Fruit fly (Drosophila melanogaster) whole organism, embryonic: ENCODE measurements around the gene Ns1.

Source experiments
- CG12155 ChIP-seq: fragments of 200-800 bp; sonication (Bioruptor generic); optimal IDR thresholded peaks from 3 replicates; lab custom pipeline; 2016; ENCODE audit warnings: missing biosample characterization, missing genetic modification characterization
- CG12391 ChIP-seq: fragments of 200-800 bp; sonication (Bioruptor generic); optimal IDR thresholded peaks from 3 replicates; lab custom pipeline; 2018; ENCODE audit warnings: missing biosample characterization, mild to moderate bottlenecking, missing genetic modification characterization, moderate library complexity
- CG12744 ChIP-seq: fragments of 200-800 bp; sonication (Bioruptor generic); optimal IDR thresholded peaks from 2 replicates; lab custom pipeline; 2016; ENCODE audit warnings: missing biosample characterization, missing genetic modification characterization
- CG13775 ChIP-seq: fragments of 200-800 bp; sonication (Bioruptor generic); optimal IDR thresholded peaks from 3 replicates; lab custom pipeline; 2017; ENCODE audit warnings: missing biosample characterization, mild to moderate bottlenecking, missing genetic modification characterization
- CG14050 ChIP-seq: fragments of 200-800 bp; sonication (Bioruptor generic); IDR thresholded peaks from 3 replicates; pipeline ENCODE4 v1.3.6; 2022; ENCODE audit warnings: missing biosample characterization, missing genetic modification characterization
- CG14710 ChIP-seq: fragments of 200-800 bp; sonication (Bioruptor generic); optimal IDR thresholded peaks from 3 replicates; lab custom pipeline; 2019; ENCODE audit warnings: missing biosample characterization, mild to moderate bottlenecking, missing genetic modification characterization, moderate library complexity
- CG14965 ChIP-seq: fragments of 200-800 bp; sonication (Bioruptor generic); optimal IDR thresholded peaks from 2 replicates; lab custom pipeline; 2016; ENCODE audit warnings: missing biosample characterization, missing genetic modification characterization, borderline replicate concordance
- CG15011 ChIP-seq: fragments of 200-800 bp; sonication (Bioruptor generic); optimal IDR thresholded peaks from 3 replicates; lab custom pipeline; 2018; ENCODE audit warnings: missing biosample characterization, mild to moderate bottlenecking, missing genetic modification characterization
- CG1603 ChIP-seq: fragments of 200-800 bp; sonication (Bioruptor generic); optimal IDR thresholded peaks from 2 replicates; lab custom pipeline; 2019; ENCODE audit warnings: missing biosample characterization, mild to moderate bottlenecking, missing genetic modification characterization, moderate library complexity
- CG17802 ChIP-seq: fragments of 200-800 bp; sonication (Bioruptor generic); optimal IDR thresholded peaks from 2 replicates; lab custom pipeline; 2018; ENCODE audit warnings: missing biosample characterization, mild to moderate bottlenecking, missing genetic modification characterization, moderate library complexity
- CG30020 ChIP-seq: fragments of 200-800 bp; optimal IDR thresholded peaks from 2 replicates; lab custom pipeline; 2019; ENCODE audit warnings: missing biosample characterization, mild to moderate bottlenecking, missing genetic modification characterization, moderate library complexity
- CG4282 ChIP-seq: fragments of 200-800 bp; sonication (Bioruptor generic); optimal IDR thresholded peaks from 2 replicates; lab custom pipeline; 2016; ENCODE audit warnings: missing biosample characterization, missing genetic modification characterization
- CG6791 ChIP-seq: fragments of 200-800 bp; sonication (Bioruptor generic); IDR thresholded peaks from 3 replicates; pipeline ENCODE4 v1.3.6; 2022; ENCODE audit warnings: missing biosample characterization, missing genetic modification characterization; ENCODE audit not compliant: partially characterized antibody
- CG7745 ChIP-seq: fragments of 200-800 bp; sonication (Bioruptor generic); optimal IDR thresholded peaks from 2 replicates; lab custom pipeline; 2018; ENCODE audit warnings: missing biosample characterization, mild to moderate bottlenecking, missing genetic modification characterization, moderate library complexity
- CG8290 ChIP-seq, 3 experiments: fragments of 200-800 bp; sonication (Bioruptor generic); optimal IDR thresholded peaks; 2 replicates each; lab custom pipeline; 2016 to 2019; ENCODE audit warnings: missing biosample characterization in 3 of 3, missing genetic modification characterization in 3 of 3, mild to moderate bottlenecking in 2 of 3, moderate library complexity in 1 of 3
- CG8388 ChIP-seq: fragments of 200-800 bp; sonication (Bioruptor generic); optimal IDR thresholded peaks from 2 replicates; lab custom pipeline; 2019; ENCODE audit warnings: missing biosample characterization, mild to moderate bottlenecking, missing genetic modification characterization, moderate library complexity
- CG8924 ChIP-seq: fragments of 200-800 bp; optimal IDR thresholded peaks from 3 replicates; lab custom pipeline; 2019; ENCODE audit warnings: missing biosample characterization, mild to moderate bottlenecking, missing genetic modification characterization, moderate library complexity
- CG9437 ChIP-seq: fragments of 200-800 bp; sonication (Bioruptor generic); optimal IDR thresholded peaks from 2 replicates; lab custom pipeline; 2018; ENCODE audit warnings: missing biosample characterization, mild to moderate bottlenecking, missing genetic modification characterization
- D19B ChIP-seq: fragments of 200-800 bp; sonication (Bioruptor generic); optimal IDR thresholded peaks from 2 replicates; lab custom pipeline; 2017; ENCODE audit warnings: missing biosample characterization, mild to moderate bottlenecking, missing genetic modification characterization
- Doc2 ChIP-seq: fragments of 200-800 bp; sonication (Bioruptor generic); IDR thresholded peaks from 2 replicates; pipeline ENCODE4 v1.3.6; 2022; ENCODE audit warnings: missing biosample characterization, missing genetic modification characterization
- Hsf ChIP-seq: fragments of 200-800 bp; sonication (Bioruptor generic); optimal IDR thresholded peaks from 3 replicates; lab custom pipeline; 2016; ENCODE audit warnings: missing biosample characterization, missing genetic modification characterization
- Med ChIP-seq: fragments of 200-800 bp; sonication (Bioruptor generic); peaks from one replicate; lab custom pipeline; 2016; ENCODE audit warnings: missing biosample characterization, missing genetic modification characterization, mild to moderate bottlenecking, inconsistent platforms, moderate library complexity
- Nf-YB ChIP-seq: fragments of 200-800 bp; sonication (Bioruptor generic); optimal IDR thresholded peaks from 3 replicates; lab custom pipeline; 2019; ENCODE audit warnings: missing biosample characterization, mild to moderate bottlenecking, missing genetic modification characterization, moderate library complexity
- Opbp ChIP-seq: fragments of 200-800 bp; sonication (Bioruptor generic); IDR thresholded peaks from 3 replicates; pipeline ENCODE4 v1.3.6; 2022; ENCODE audit warnings: missing biosample characterization, missing genetic modification characterization; ENCODE audit not compliant: partially characterized antibody
- PHDP ChIP-seq: fragments of 200-800 bp; sonication (Bioruptor generic); optimal IDR thresholded peaks from 3 replicates; lab custom pipeline; 2018; ENCODE audit warnings: missing biosample characterization, mild to moderate bottlenecking, missing genetic modification characterization, moderate library complexity
- Rx ChIP-seq: fragments of 200-800 bp; sonication (Bioruptor generic); IDR thresholded peaks from 2 replicates; pipeline ENCODE4 v1.3.6; 2022; ENCODE audit warnings: missing biosample characterization, missing genetic modification characterization
- ato ChIP-seq: fragments of 200-800 bp; sonication (Bioruptor generic); IDR thresholded peaks from 2 replicates; pipeline ENCODE4 v1.3.6; 2022; ENCODE audit warnings: missing biosample characterization, missing genetic modification characterization; ENCODE audit not compliant: partially characterized antibody
- cad ChIP-seq: fragments of >200 bp; optimal IDR thresholded peaks from 2 replicates; lab custom pipeline; 2017; ENCODE audit warnings: missing biosample characterization, missing genetic modification characterization
- dimm ChIP-seq: fragments of 200-800 bp; sonication (Bioruptor generic); IDR thresholded peaks from 2 replicates; pipeline ENCODE4 v1.3.6; 2022; ENCODE audit warnings: missing biosample characterization, missing genetic modification characterization
- dpn ChIP-seq, 2 experiments: fragments of 200-800 bp; sonication (Bioruptor generic); optimal IDR thresholded peaks; 3 replicates each; lab custom pipeline; 2016; ENCODE audit warnings: missing biosample characterization in 2 of 2, missing genetic modification characterization in 2 of 2
- fd3F ChIP-seq: fragments of 200-800 bp; sonication (Bioruptor generic); optimal IDR thresholded peaks from 2 replicates; lab custom pipeline; 2018; ENCODE audit warnings: missing biosample characterization, mild to moderate bottlenecking, missing genetic modification characterization, moderate library complexity
- fd64A ChIP-seq: fragments of 200-800 bp; sonication (Bioruptor generic); optimal IDR thresholded peaks from 3 replicates; lab custom pipeline; 2018; ENCODE audit warnings: missing biosample characterization, mild to moderate bottlenecking, missing genetic modification characterization
- gem ChIP-seq: fragments of 200-800 bp; sonication (Bioruptor generic); optimal IDR thresholded peaks from 2 replicates; lab custom pipeline; 2019; ENCODE audit warnings: missing biosample characterization, mild to moderate bottlenecking, missing genetic modification characterization, moderate library complexity
- gro ChIP-seq: fragments of 200-800 bp; sonication (Bioruptor generic); optimal IDR thresholded peaks from 2 replicates; lab custom pipeline; 2016; ENCODE audit warnings: missing biosample characterization, missing genetic modification characterization
- kah ChIP-seq: fragments of 200-800 bp; sonication (Bioruptor generic); optimal IDR thresholded peaks from 2 replicates; lab custom pipeline; 2018; ENCODE audit warnings: missing biosample characterization, mild to moderate bottlenecking, missing genetic modification characterization
- ken ChIP-seq: fragments of 200-800 bp; sonication (Bioruptor generic); IDR thresholded peaks from 3 replicates; pipeline ENCODE4 v1.3.6; 2022; ENCODE audit warnings: missing biosample characterization, missing genetic modification characterization
- klu ChIP-seq: fragments of 200-800 bp; sonication (Bioruptor generic); IDR thresholded peaks from 2 replicates; pipeline ENCODE4 v1.3.6; 2022; ENCODE audit warnings: missing biosample characterization, missing genetic modification characterization
- lola ChIP-seq, 3 experiments: fragments of >200 bp in 2 of 3; fragments of 200-800 bp in 1 of 3; sonication (Bioruptor generic) in 1 of 3; optimal IDR thresholded peaks; 2 replicates each; lab custom pipeline; 2017 to 2019; ENCODE audit warnings: missing biosample characterization in 3 of 3, missing genetic modification characterization in 3 of 3, mild to moderate bottlenecking in 1 of 3, moderate library complexity in 1 of 3
- pnt ChIP-seq: fragments of 200-800 bp; sonication (Bioruptor generic); optimal IDR thresholded peaks from 3 replicates; lab custom pipeline; 2016; ENCODE audit warnings: missing biosample characterization, missing genetic modification characterization
- row ChIP-seq: fragments of 200-800 bp; sonication (Bioruptor generic); IDR thresholded peaks from 3 replicates; pipeline ENCODE4 v1.3.6; 2022; ENCODE audit warnings: missing biosample characterization, missing genetic modification characterization
- salm ChIP-seq: fragments of 200-800 bp; sonication (Bioruptor generic); optimal IDR thresholded peaks from 2 replicates; lab custom pipeline; 2018; ENCODE audit warnings: missing biosample characterization, mild to moderate bottlenecking, missing genetic modification characterization
- schlank ChIP-seq: fragments of 200-800 bp; sonication (Bioruptor generic); optimal IDR thresholded peaks from 2 replicates; lab custom pipeline; 2018; ENCODE audit warnings: missing biosample characterization, mild to moderate bottlenecking, missing genetic modification characterization
- slp2 ChIP-seq: fragments of 200-800 bp; sonication (Bioruptor generic); optimal IDR thresholded peaks from 2 replicates; lab custom pipeline; 2016; ENCODE audit warnings: missing biosample characterization, missing genetic modification characterization
- stwl ChIP-seq: fragments of 200-800 bp; sonication (Bioruptor generic); optimal IDR thresholded peaks from 3 replicates; lab custom pipeline; 2018; ENCODE audit warnings: missing biosample characterization, mild to moderate bottlenecking, missing genetic modification characterization, moderate library complexity
- unc-4 ChIP-seq: fragments of 200-800 bp; sonication (Bioruptor generic); IDR thresholded peaks from 2 replicates; pipeline ENCODE4 v1.3.6; 2022; ENCODE audit warnings: missing biosample characterization, missing genetic modification characterization; ENCODE audit not compliant: partially characterized antibody
- wor ChIP-seq: fragments of 200-800 bp; sonication (Bioruptor generic); IDR thresholded peaks from 2 replicates; pipeline ENCODE4 v1.3.6; 2022; ENCODE audit warnings: missing biosample characterization, missing genetic modification characterization
- yki ChIP-seq: fragments of >200 bp; optimal IDR thresholded peaks from 3 replicates; lab custom pipeline; 2018

Ns1 gene

DNA sequence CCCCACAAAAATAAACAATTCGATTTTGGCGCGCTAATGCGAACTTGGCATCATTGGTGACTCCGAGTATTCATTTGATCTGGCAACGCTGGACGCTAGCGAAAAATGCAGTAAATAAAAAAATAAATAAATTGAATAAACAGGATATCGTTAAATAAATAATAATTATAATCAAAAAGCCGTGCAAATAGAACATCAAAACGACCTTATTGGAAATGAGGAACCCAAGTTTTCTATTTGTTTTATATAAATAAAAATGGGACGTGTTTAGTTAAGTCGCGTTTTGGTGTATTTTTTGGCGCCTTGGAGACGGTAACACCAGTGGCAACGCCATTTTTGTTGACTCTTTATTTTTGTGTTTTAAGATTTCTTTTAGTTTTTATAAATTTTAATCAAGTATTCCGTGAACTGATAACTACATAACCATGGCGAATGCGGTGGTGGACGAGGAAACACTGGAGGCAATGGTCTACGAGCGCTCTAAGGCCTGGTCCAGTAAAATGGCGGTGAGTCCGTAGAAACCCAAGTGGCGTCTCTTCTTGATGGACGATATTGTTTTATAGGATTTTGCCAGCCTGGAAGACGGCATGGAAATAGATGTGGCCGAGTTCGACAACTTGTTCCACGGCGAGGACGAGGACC lies 15.6 kb upstream of the Ns1 start, which contains the start of gene cal1 (continued):
- TF ChIP-seq kah (GFP tag; lab: Kevin White, UChicago) = no peak
- TF ChIP-seq klu (GFP tag; lab: Robert Waterston, UW) = no peak
- no peak for TF ChIP-seq Doc2 (GFP tag; lab: Robert Waterston, UW)
- no peak for TF ChIP-seq fd3F (GFP tag; lab: Kevin White, UChicago)
- TF ChIP-seq CG17802 = no peak
- TF ChIP-seq dimm (GFP tag; lab: Robert Waterston, UW) = no peak
- peak; percentile 40 for TF ChIP-seq stwl (tag; lab: Kevin White, UChicago)
- no peak for TF ChIP-seq CG14965 (GFP tag; lab: Kevin White, UChicago)
- TF ChIP-seq CG4282 (GFP tag; lab: Kevin White, UChicago) = no peak
- TF ChIP-seq cad (GFP tag; lab: Kevin White, UChicago) = no peak
- TF ChIP-seq salm = no peak
- no peak for TF ChIP-seq CG8290 (GFP tag; optimal IDR thresholded peaks at IDR 0.05; lab: Kevin White, UChicago)
- no peak for TF ChIP-seq CG8290 (tag; optimal IDR thresholded peaks at IDR 0.05; lab: Kevin White, UChicago)
- no peak for TF ChIP-seq gro
- TF ChIP-seq gem = no peak
- TF ChIP-seq fd64A (GFP tag; lab: Kevin White, UChicago) = no peak

DNA sequence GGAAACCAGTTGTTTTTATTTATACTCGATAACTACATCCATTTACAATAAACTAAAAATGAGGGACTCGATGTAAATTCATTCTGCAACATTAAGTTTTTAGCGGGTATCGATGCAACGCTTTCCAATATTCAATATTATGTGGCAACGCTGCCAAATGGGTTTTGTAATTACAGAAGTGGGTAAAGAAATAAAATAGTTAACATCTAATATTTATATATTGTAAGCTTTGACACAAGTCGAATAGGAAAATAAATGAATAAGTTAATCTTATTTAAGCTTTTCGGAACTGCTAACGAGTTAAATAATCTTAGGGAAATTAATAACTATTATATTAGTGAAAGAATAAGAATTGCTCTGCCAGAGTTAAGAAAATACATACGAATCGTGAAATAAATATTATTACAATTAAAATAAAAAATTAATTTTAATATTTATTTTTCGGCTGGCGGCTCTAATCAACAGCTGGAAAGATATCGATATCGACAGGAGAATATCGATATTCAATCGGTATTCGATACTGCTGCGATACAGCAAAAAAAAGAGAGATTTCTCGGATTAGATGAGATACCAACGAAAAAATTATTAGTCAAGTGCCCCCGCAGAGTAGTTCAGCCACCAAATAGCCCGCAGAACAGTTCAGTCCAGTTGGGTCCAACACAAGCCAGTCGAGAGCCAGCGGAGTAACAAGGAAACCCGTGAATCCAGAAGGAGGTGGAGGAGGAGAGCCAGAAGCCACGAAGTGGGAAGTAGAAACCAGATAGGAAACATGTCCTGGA lies 12.7 kb upstream of the Ns1 start, which contains the start of gene GckIII:
TSS of gene GckIII (plus strand) at position 485 of the 779 bp plus-strand sequence.
- TF ChIP-seq CG7745 (tag; lab: Kevin White, UChicago) (peak; percentile 5), Nf-YB (GFP tag; lab: Kevin White, UChicago) (no peak), dpn (GFP tag; optimal IDR thresholded peaks at IDR 0.05; lab: Kevin White, UChicago) (no peak), ken (no peak), CG12744 (GFP tag; lab: Kevin White, UChicago) (no peak), CG9437 (no peak), CG30020 (tag; lab: Kevin White, UChicago) (peak; percentile 16), schlank (tag; lab: Kevin White, UChicago) (no peak), yki (lab: Kevin White, UChicago) (no peak), slp2 (GFP tag; lab: Kevin White, UChicago) (no peak), CG14050 (GFP tag; lab: Robert Waterston, UW) (no peak), CG13775 (GFP tag; lab: Kevin White, UChicago) (no peak), wor (no peak), Doc2 (GFP tag; lab: Robert Waterston, UW) (no peak), ato (GFP tag; lab: Robert Waterston, UW) (peak; percentile 37), Rx (no peak), CG14710 (tag; lab: Kevin White, UChicago) (peak; percentile 62), CG6791 (GFP tag; lab: Robert Waterston, UW) (peak; percentile 87), Hsf (GFP tag; lab: Kevin White, UChicago) (no peak), lola (GFP tag; optimal IDR thresholded peaks at IDR 0.05; lab: Kevin White, UChicago) (no peak), CG15011 (GFP tag; lab: Kevin White, UChicago) (no peak), unc-4 (GFP tag; lab: Robert Waterston, UW) (peak; percentile 91), CG8924 (tag; lab: Kevin White, UChicago) (peak; percentile 32), PHDP (no peak), pnt (GFP tag; lab: Kevin White, UChicago) (no peak), CG12391 (tag; lab: Kevin White, UChicago) (peak; percentile 26), CG12155 (GFP tag; lab: Kevin White, UChicago) (no peak), row (0 out of 3 replicates have a peak, but pooled peaks have one; percentile 17), Opbp (peak; percentile 11; the same call in 2 of the 3 replicates), Med (GFP tag; lab: Kevin White, UChicago) (peak; percentile 54), CG1603 (tag; lab: Kevin White, UChicago) (no peak), CG8388 (GFP tag; lab: Kevin White, UChicago) (no peak), D19B (GFP tag; lab: Kevin White, UChicago) (no peak)
